Fruit fly (Drosophila melanogaster): ENCODE data around the gene CG11815.

The CG11815 gene

dm6 chr3L:1940843-1941418 lies 30.1 kb downstream of the CG11815 start, which contains the start of gene Mfap1:
Gene Mfap1, plus strand, starts transcription at chr3L:1941068.
- TF ChIP-seq CG17801 (GFP tag; optimal IDR thresholded peaks at IDR 0.05; ENCODE audit: partially characterized antibody) = no peak

dm6 chr3L:1939983-1940504 lies 31.0 kb downstream of the CG11815 start:
- no peak for TF ChIP-seq CG17801 (GFP tag; optimal IDR thresholded peaks at IDR 0.05; ENCODE audit: partially characterized antibody)

- no peak for TF ChIP-seq CG17801 (GFP tag; optimal IDR thresholded peaks at IDR 0.05; ENCODE audit: partially characterized antibody)
These were observed 32.2 kb downstream of the CG11815 start, which contains the start of the genes CG46523 and CG5687 for dm6 chr3L:1938767-1939166. Gene CG46523, minus strand, starts transcription at chr3L:1939103. Gene CG5687, minus strand, starts transcription at chr3L:1939103.

dm6 chr3L:1937469-1937868 lies 33.5 kb downstream of the CG11815 start:
- TF ChIP-seq CG17801 (GFP tag; optimal IDR thresholded peaks at IDR 0.05; ENCODE audit: partially characterized antibody) = no peak

dm6 chr3L:1928959-1929358 lies 42.0 kb downstream of the CG11815 start:
- TF ChIP-seq CG17801 (GFP tag; optimal IDR thresholded peaks at IDR 0.05; ENCODE audit: partially characterized antibody) = no peak

dm6 chr3L:1920943-1921342 lies 50.1 kb downstream of the CG11815 start, which contains the start of gene Dbx:
Gene Dbx, plus strand, starts transcription at chr3L:1921307.
- no peak for TF ChIP-seq CG17801 (GFP tag; optimal IDR thresholded peaks at IDR 0.05; ENCODE audit: partially characterized antibody)

Data from ovary, adult (tissue).